Fruit fly (Drosophila melanogaster) whole organism, embryonic: ENCODE data around the gene CG31327.

ENCODE experiments used
- B-H2 ChIP-seq: fragments of 200-800 bp; sonication (Bioruptor generic); optimal IDR thresholded peaks from 2 replicates; lab custom pipeline; 2018; ENCODE audit warnings: missing biosample characterization, mild to moderate bottlenecking, missing genetic modification characterization
- CG10274 ChIP-seq: fragments of 200-800 bp; sonication (Bioruptor generic); optimal IDR thresholded peaks from 3 replicates; lab custom pipeline; 2017; ENCODE audit warnings: missing biosample characterization, mild to moderate bottlenecking, missing genetic modification characterization
- CG10321 ChIP-seq: fragments of 200-800 bp; sonication (Bioruptor generic); IDR thresholded peaks from 2 replicates; pipeline ENCODE4 v1.3.6; 2022; ENCODE audit warnings: missing biosample characterization, missing genetic modification characterization
- CG11093 ChIP-seq: fragments of 200-800 bp; sonication (Bioruptor generic); IDR thresholded peaks from 3 replicates; pipeline ENCODE4 v1.3.6; 2022; ENCODE audit warnings: missing biosample characterization, missing genetic modification characterization
- CG11247 ChIP-seq: fragments of 200-800 bp; sonication (Bioruptor generic); IDR thresholded peaks from 2 replicates; pipeline ENCODE4 v1.3.6; 2022; ENCODE audit warnings: missing biosample characterization, missing genetic modification characterization
- CG11456 ChIP-seq: fragments of 200-800 bp; sonication (Bioruptor generic); IDR thresholded peaks from 3 replicates; pipeline ENCODE4 v1.3.6; 2022; ENCODE audit warnings: missing biosample characterization, missing genetic modification characterization
- CG12236 ChIP-seq: fragments of 200-800 bp; sonication (Bioruptor generic); optimal IDR thresholded peaks from 2 replicates; lab custom pipeline; 2016; ENCODE audit warnings: missing biosample characterization, missing genetic modification characterization
- CG14860 ChIP-seq: fragments of 200-800 bp; sonication (Bioruptor generic); IDR thresholded peaks from 3 replicates; pipeline ENCODE4 v1.3.6; 2022; ENCODE audit warnings: missing biosample characterization, missing genetic modification characterization; ENCODE audit not compliant: partially characterized antibody
- CG16863 ChIP-seq: fragments of 200-800 bp; sonication (Bioruptor generic); optimal IDR thresholded peaks from 3 replicates; lab custom pipeline; 2016; ENCODE audit warnings: missing biosample characterization, missing genetic modification characterization
- CG17829 ChIP-seq: fragments of 200-800 bp; optimal IDR thresholded peaks from 2 replicates; lab custom pipeline; 2019; ENCODE audit warnings: missing biosample characterization, mild to moderate bottlenecking, missing genetic modification characterization, moderate library complexity
- CG1832 ChIP-seq: fragments of 200-800 bp; sonication (Bioruptor generic); optimal IDR thresholded peaks from 2 replicates; lab custom pipeline; 2017; ENCODE audit warnings: missing biosample characterization, mild to moderate bottlenecking, missing genetic modification characterization, inconsistent platforms
- CG18599 ChIP-seq: fragments of 200-800 bp; sonication (Bioruptor generic); optimal IDR thresholded peaks from 3 replicates; lab custom pipeline; 2017; ENCODE audit warnings: missing biosample characterization, missing genetic modification characterization, mild to moderate bottlenecking, moderate library complexity, missing genetic modification reagents
- CG2712 ChIP-seq: fragments of 200-800 bp; optimal IDR thresholded peaks from 3 replicates; lab custom pipeline; 2019; ENCODE audit warnings: missing biosample characterization, mild to moderate bottlenecking, missing genetic modification characterization, moderate library complexity
- CG30431 ChIP-seq: fragments of 200-800 bp; sonication (Bioruptor generic); optimal IDR thresholded peaks from 2 replicates; lab custom pipeline; 2017; ENCODE audit warnings: missing biosample characterization, missing genetic modification characterization
- CG32532 ChIP-seq: fragments of 200-800 bp; sonication (Bioruptor generic); IDR thresholded peaks from 2 replicates; pipeline ENCODE4 v1.3.6; 2022; ENCODE audit warnings: missing biosample characterization, missing genetic modification characterization
- CG34224 ChIP-seq: fragments of 200-800 bp; sonication (Bioruptor generic); IDR thresholded peaks from 3 replicates; pipeline ENCODE4 v1.3.6; 2022; ENCODE audit warnings: missing biosample characterization, missing genetic modification characterization; ENCODE audit not compliant: partially characterized antibody
- CG3995 ChIP-seq: fragments of 200-800 bp; sonication (Bioruptor generic); optimal IDR thresholded peaks from 3 replicates; lab custom pipeline; 2016; ENCODE audit warnings: missing biosample characterization, missing genetic modification characterization
- CG6175 ChIP-seq: fragments of 200-800 bp; sonication (Bioruptor generic); IDR thresholded peaks from 3 replicates; pipeline ENCODE4 v1.3.6; 2022; ENCODE audit warnings: missing biosample characterization, missing genetic modification characterization
- CG6272 ChIP-seq: fragments of 200-800 bp; sonication (Bioruptor generic); IDR thresholded peaks from 2 replicates; pipeline ENCODE4 v1.3.6; 2022; ENCODE audit warnings: missing biosample characterization, missing genetic modification characterization
- CG6654 ChIP-seq: fragments of 200-800 bp; sonication (Bioruptor generic); optimal IDR thresholded peaks from 2 replicates; lab custom pipeline; 2017; ENCODE audit warnings: missing biosample characterization, mild to moderate bottlenecking, missing genetic modification characterization
- CG6765 ChIP-seq: fragments of 200-800 bp; sonication (Bioruptor generic); optimal IDR thresholded peaks from 3 replicates; lab custom pipeline; 2017; ENCODE audit warnings: missing biosample characterization, mild to moderate bottlenecking, missing genetic modification characterization
- CG7357 ChIP-seq: fragments of 200-800 bp; sonication (Bioruptor generic); IDR thresholded peaks from 3 replicates; pipeline ENCODE4 v1.3.6; 2022; ENCODE audit warnings: missing biosample characterization, missing genetic modification characterization
- CG7372 ChIP-seq: fragments of 200-800 bp; sonication (Bioruptor generic); IDR thresholded peaks from 2 replicates; pipeline ENCODE4 v1.3.6; 2022; ENCODE audit warnings: missing biosample characterization, missing genetic modification characterization
- CG8359 ChIP-seq: fragments of 200-800 bp; sonication (Bioruptor generic); optimal IDR thresholded peaks from 2 replicates; lab custom pipeline; 2017; ENCODE audit warnings: missing biosample characterization, mild to moderate bottlenecking, missing genetic modification characterization, borderline replicate concordance
- CG8388 ChIP-seq: fragments of 200-800 bp; sonication (Bioruptor generic); optimal IDR thresholded peaks from 2 replicates; lab custom pipeline; 2019; ENCODE audit warnings: missing biosample characterization, mild to moderate bottlenecking, missing genetic modification characterization, moderate library complexity
- CG9609 ChIP-seq: fragments of 200-800 bp; sonication (Bioruptor generic); optimal IDR thresholded peaks from 3 replicates; lab custom pipeline; 2016; ENCODE audit warnings: missing biosample characterization, missing genetic modification characterization
- CTCF ChIP-seq: fragments of 200-800 bp; sonication (Bioruptor generic); optimal IDR thresholded peaks from 2 replicates; lab custom pipeline; 2017; ENCODE audit warnings: missing biosample characterization, mild to moderate bottlenecking, missing genetic modification characterization, moderate library complexity
- Fer1 ChIP-seq: fragments of 200-800 bp; sonication (Bioruptor generic); optimal IDR thresholded peaks from 2 replicates; lab custom pipeline; 2017; ENCODE audit warnings: missing biosample characterization, mild to moderate bottlenecking, missing genetic modification characterization
- GATAe ChIP-seq: fragments of 200-800 bp; sonication (Bioruptor generic); conservative IDR thresholded peaks from 2 replicates; pipeline ENCODE4 v1.3.6; 2022; ENCODE audit warnings: missing biosample characterization, missing genetic modification characterization
- HLH4C ChIP-seq: fragments of 200-800 bp; sonication (Bioruptor generic); IDR thresholded peaks from 3 replicates; pipeline ENCODE4 v1.3.6; 2022; ENCODE audit warnings: missing biosample characterization, missing genetic modification characterization; ENCODE audit not compliant: partially characterized antibody
- Hsf ChIP-seq: fragments of 200-800 bp; sonication (Bioruptor generic); optimal IDR thresholded peaks from 3 replicates; lab custom pipeline; 2016; ENCODE audit warnings: missing biosample characterization, missing genetic modification characterization
- Med ChIP-seq: fragments of 200-800 bp; sonication (Bioruptor generic); peaks from one replicate; lab custom pipeline; 2016; ENCODE audit warnings: missing biosample characterization, missing genetic modification characterization, mild to moderate bottlenecking, inconsistent platforms, moderate library complexity
- Myb ChIP-seq: fragments of 200-800 bp; sonication (Bioruptor generic); optimal IDR thresholded peaks from 2 replicates; lab custom pipeline; 2016; ENCODE audit warnings: missing biosample characterization, missing genetic modification characterization
- NFAT ChIP-seq: fragments of 200-800 bp; sonication (Bioruptor generic); IDR thresholded peaks from 2 replicates; pipeline ENCODE4 v1.3.6; 2022; ENCODE audit warnings: missing biosample characterization, missing genetic modification characterization
- NK7.1 ChIP-seq: fragments of 200-800 bp; sonication (Bioruptor generic); optimal IDR thresholded peaks from 3 replicates; lab custom pipeline; 2016; ENCODE audit warnings: missing biosample characterization, missing genetic modification characterization
- Opbp ChIP-seq: fragments of 200-800 bp; sonication (Bioruptor generic); IDR thresholded peaks from 3 replicates; pipeline ENCODE4 v1.3.6; 2022; ENCODE audit warnings: missing biosample characterization, missing genetic modification characterization; ENCODE audit not compliant: partially characterized antibody
- Stat92E ChIP-seq, 3 experiments: fragments of >200 bp in 2 of 3; fragments of 200-800 bp in 1 of 3; sonication (Bioruptor generic) in 1 of 3; optimal IDR thresholded peaks; 2 replicates each; lab custom pipeline; 2017 to 2019; ENCODE audit warnings: missing biosample characterization in 3 of 3, missing genetic modification characterization in 3 of 3, mild to moderate bottlenecking in 1 of 3, moderate library complexity in 1 of 3
- btn ChIP-seq: fragments of 200-800 bp; sonication (Bioruptor generic); optimal IDR thresholded peaks from 2 replicates; lab custom pipeline; 2016; ENCODE audit warnings: missing biosample characterization, missing genetic modification characterization
- chinmo ChIP-seq: fragments of 200-800 bp; sonication (Bioruptor generic); IDR thresholded peaks from 4 replicates; pipeline ENCODE4 v1.3.6; 2022; ENCODE audit warnings: missing biosample characterization, missing genetic modification characterization; ENCODE audit not compliant: partially characterized antibody
- chm ChIP-seq: fragments of 200-800 bp; sonication (Bioruptor generic); IDR thresholded peaks from 2 replicates; pipeline ENCODE4 v1.3.6; 2022; ENCODE audit warnings: missing biosample characterization, missing genetic modification characterization
- dmrt11E ChIP-seq: fragments of 200-800 bp; sonication (Bioruptor generic); optimal IDR thresholded peaks from 3 replicates; lab custom pipeline; 2018; ENCODE audit warnings: missing biosample characterization, mild to moderate bottlenecking, missing genetic modification characterization, moderate library complexity
- fd3F ChIP-seq: fragments of 200-800 bp; sonication (Bioruptor generic); optimal IDR thresholded peaks from 2 replicates; lab custom pipeline; 2018; ENCODE audit warnings: missing biosample characterization, mild to moderate bottlenecking, missing genetic modification characterization, moderate library complexity
- grn ChIP-seq: fragments of 200-800 bp; sonication (Bioruptor generic); optimal IDR thresholded peaks from 3 replicates; lab custom pipeline; 2017; ENCODE audit warnings: missing biosample characterization, missing genetic modification characterization
- h ChIP-seq: fragments of >200 bp; optimal IDR thresholded peaks from 2 replicates; lab custom pipeline; 2017
- hb ChIP-seq: fragments of 200-800 bp; sonication (Bioruptor generic); IDR thresholded peaks from 3 replicates; pipeline ENCODE4 v1.3.6; 2022; ENCODE audit warnings: missing biosample characterization, missing genetic modification characterization; ENCODE audit not compliant: partially characterized antibody
- ind ChIP-seq: fragments of 200-800 bp; sonication (Bioruptor generic); optimal IDR thresholded peaks from 3 replicates; lab custom pipeline; 2016; ENCODE audit warnings: missing biosample characterization, missing genetic modification characterization
- pita ChIP-seq: fragments of 200-800 bp; sonication (Bioruptor generic); optimal IDR thresholded peaks from 2 replicates; lab custom pipeline; 2017; ENCODE audit warnings: missing biosample characterization, mild to moderate bottlenecking, missing genetic modification characterization
- slou ChIP-seq: fragments of 200-800 bp; sonication (Bioruptor generic); optimal IDR thresholded peaks from 3 replicates; lab custom pipeline; 2016; ENCODE audit warnings: missing biosample characterization, missing genetic modification characterization
- trem ChIP-seq: fragments of 200-800 bp; optimal IDR thresholded peaks from 3 replicates; lab custom pipeline; 2019; ENCODE audit warnings: missing biosample characterization, mild to moderate bottlenecking, missing genetic modification characterization, moderate library complexity
- zen2 ChIP-seq: fragments of 200-800 bp; sonication (Bioruptor generic); IDR thresholded peaks from 3 replicates; pipeline ENCODE4 v1.3.6; 2022; ENCODE audit warnings: missing biosample characterization, missing genetic modification characterization; ENCODE audit not compliant: partially characterized antibody

The CG31327 gene

DNA sequence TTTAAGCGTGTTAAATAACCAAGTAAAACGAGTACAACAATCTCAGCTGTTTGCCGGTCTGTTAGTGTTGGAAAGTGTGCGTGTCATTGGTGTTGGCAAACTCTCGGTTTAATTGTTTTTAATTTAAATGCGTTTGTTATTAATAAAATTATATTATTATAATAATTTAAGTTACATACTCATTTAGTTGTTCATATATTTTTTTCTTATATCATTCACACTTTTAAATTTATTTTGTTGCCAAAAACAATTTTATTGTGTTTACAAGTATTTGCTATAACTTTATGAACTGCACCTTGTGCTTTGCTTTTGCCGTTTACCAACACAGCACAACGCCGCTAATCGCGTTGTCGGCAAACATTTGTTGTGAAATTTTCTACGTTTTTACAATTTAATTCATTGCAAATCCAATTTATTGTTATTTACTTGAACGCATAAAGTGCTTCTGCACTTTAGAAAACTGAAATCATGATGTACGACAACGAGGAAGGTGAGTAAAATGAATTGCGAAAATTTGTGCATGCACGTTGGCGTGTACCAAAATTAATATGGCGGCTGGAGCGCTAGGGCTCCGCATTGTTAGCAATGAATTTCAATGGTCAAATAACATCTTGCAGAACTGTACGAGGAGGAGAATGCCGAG, 34.5 kb downstream of the CG31327 start, which contains the start of the genes 140up and Polr2B (continued):
- peak; percentile 94 for TF ChIP-seq CG11456
- TF ChIP-seq CG3995 (GFP tag; lab: Kevin White, UChicago), result peak; percentile 48
- peak; percentile 91 for TF ChIP-seq CG11247 (GFP tag; lab: Robert Waterston, UW)
- TF ChIP-seq GATAe (GFP tag; lab: Robert Waterston, UW), result peak; percentile 83
- no peak for TF ChIP-seq CG34224
- peak; percentile 87 for TF ChIP-seq Hsf (GFP tag; lab: Kevin White, UChicago)
- peak; percentile 48 for TF ChIP-seq CG10321 (GFP tag; lab: Robert Waterston, UW)
- TF ChIP-seq Fer1, result peak; percentile 90
- no peak for TF ChIP-seq CG1832 (GFP tag; lab: Kevin White, UChicago)
- peak; percentile 96 for TF ChIP-seq ind (GFP tag; lab: Kevin White, UChicago)
- no peak for TF ChIP-seq CG14860
- peak; percentile 92 for TF ChIP-seq NFAT
- TF ChIP-seq zen2 (GFP tag; lab: Robert Waterston, UW), result no peak
- peak; percentile 95 for TF ChIP-seq CG18599
- TF ChIP-seq CG7372 (GFP tag; lab: Robert Waterston, UW), result peak; percentile 93
- TF ChIP-seq Opbp, result no peak
- peak; percentile 50 for TF ChIP-seq CG6654 (GFP tag; lab: Kevin White, UChicago)
- TF ChIP-seq CG6175 (GFP tag; lab: Robert Waterston, UW), result peak; percentile 85
- TF ChIP-seq CG9609 (GFP tag; lab: Kevin White, UChicago), result peak; percentile 79
- peak; percentile 89 for TF ChIP-seq CG8388 (GFP tag; lab: Kevin White, UChicago)
- peak; percentile 60 for TF ChIP-seq CG16863 (GFP tag; lab: Kevin White, UChicago)
- TF ChIP-seq h (lab: Kevin White, UChicago), result no peak
- peak; percentile 36 for TF ChIP-seq NK7.1
- peak; percentile 96 for TF ChIP-seq Med (GFP tag; lab: Kevin White, UChicago)
- peak; percentile 46 for TF ChIP-seq Myb (GFP tag; lab: Kevin White, UChicago)
- TF ChIP-seq CG12236 (GFP tag; lab: Kevin White, UChicago), result no peak
- TF ChIP-seq trem (tag; lab: Kevin White, UChicago), result peak; percentile 94
- peak; percentile 95 for TF ChIP-seq B-H2
- peak; percentile 64 for TF ChIP-seq CG10274
- peak; percentile 20 for TF ChIP-seq CTCF (GFP tag; lab: Kevin White, UChicago)
- peak; percentile 86 for TF ChIP-seq slou
- TF ChIP-seq CG6765, result peak; percentile 83
- TF ChIP-seq CG32532, result peak; percentile 95
- peak; percentile 86 for TF ChIP-seq CG30431 (GFP tag; lab: Kevin White, UChicago)
- TF ChIP-seq chm (GFP tag; lab: Robert Waterston, UW), result 0 out of 2 replicates have a peak, but pooled peaks have one; percentile 43
- peak; percentile 66 for TF ChIP-seq CG8359 (GFP tag; lab: Kevin White, UChicago)
- peak; percentile 93 for TF ChIP-seq CG6272 (GFP tag; lab: Robert Waterston, UW)
- TF ChIP-seq hb (GFP tag; lab: Robert Waterston, UW), result no peak
- TF ChIP-seq CG11093 (GFP tag; lab: Robert Waterston, UW), result peak; percentile 84
- no peak for TF ChIP-seq Stat92E (GFP tag; optimal IDR thresholded peaks at IDR 0.05; lab: Kevin White, UChicago)
- TF ChIP-seq btn, result peak; percentile 20
- no peak for TF ChIP-seq grn (GFP tag; lab: Kevin White, UChicago)
- peak; percentile 82 for TF ChIP-seq CG7357 (GFP tag; lab: Robert Waterston, UW)
- no peak for TF ChIP-seq HLH4C (GFP tag; lab: Robert Waterston, UW)
- TF ChIP-seq fd3F (GFP tag; lab: Kevin White, UChicago), result peak; percentile 91
- TF ChIP-seq pita (GFP tag; lab: Kevin White, UChicago), result no peak
- TF ChIP-seq dmrt11E (tag; lab: Kevin White, UChicago), result peak; percentile 92
- peak; percentile 96 for TF ChIP-seq CG2712 (tag; lab: Kevin White, UChicago)
- TF ChIP-seq chinmo (GFP tag; lab: Robert Waterston, UW), result no peak
- TF ChIP-seq CG17829 (tag; lab: Kevin White, UChicago), result peak; percentile 96
